Worm (Caenorhabditis elegans) whole organism, mixed stage, embryonic: ENCODE measurements around the gene glb-11.

ENCODE experiments used
- M03D4.4 ChIP-seq: sonication (generic microtip); optimal IDR thresholded peaks from 2 replicates; lab custom pipeline; 2017; ENCODE audit warnings: mild to moderate bottlenecking, missing genetic modification characterization, missing compliant biosample characterization
- bed-3 ChIP-seq: fragments of 200-800 bp; sonication (Bioruptor generic); optimal IDR thresholded peaks from 3 replicates; lab custom pipeline; 2018; ENCODE audit warnings: mild to moderate bottlenecking, missing genetic modification characterization, moderate library complexity, missing compliant biosample characterization
- blmp-1 ChIP-seq: fragments of 150-350 bp; optimal IDR thresholded peaks from 2 replicates; lab custom pipeline; 2014; ENCODE audit warnings: missing biosample characterization, missing genetic modification characterization
- ceh-39 ChIP-seq: fragments of 150-350 bp; optimal IDR thresholded peaks from 2 replicates; lab custom pipeline; 2014; ENCODE audit warnings: missing biosample characterization, missing genetic modification characterization
- ceh-43 ChIP-seq: fragments of 200-800 bp; sonication (Bioruptor generic); optimal IDR thresholded peaks from 2 replicates; lab custom pipeline; 2018; ENCODE audit warnings: mild to moderate bottlenecking, missing genetic modification characterization, moderate library complexity, missing compliant biosample characterization
- ceh-83 ChIP-seq: fragments of 200-800 bp; sonication (Bioruptor generic); optimal IDR thresholded peaks from 2 replicates; lab custom pipeline; 2018; ENCODE audit warnings: mild to moderate bottlenecking, missing genetic modification characterization, missing compliant biosample characterization
- ces-1 ChIP-seq: fragments of 150-350 bp; optimal IDR thresholded peaks from 2 replicates; lab custom pipeline; 2014; ENCODE audit warnings: missing biosample characterization, missing genetic modification reagents, missing genetic modification characterization
- cnd-1 ChIP-seq: fragments of 200-800 bp; sonication (Bioruptor generic); optimal IDR thresholded peaks from 2 replicates; lab custom pipeline; 2018; ENCODE audit warnings: mild to moderate bottlenecking, missing genetic modification characterization, missing compliant biosample characterization
- drap-1 ChIP-seq: fragments of 200-800 bp; sonication (Bioruptor generic); optimal IDR thresholded peaks from 3 replicates; lab custom pipeline; 2018; ENCODE audit warnings: mild to moderate bottlenecking, missing genetic modification characterization, missing compliant biosample characterization
- elt-1 ChIP-seq: sonication (generic microtip); optimal IDR thresholded peaks from 2 replicates; lab custom pipeline; 2017; ENCODE audit warnings: missing genetic modification characterization, mild to moderate bottlenecking, missing compliant biosample characterization, antibody characterized with exemption, moderate library complexity, borderline replicate concordance; ENCODE audit not compliant: insufficient read depth
- elt-3 ChIP-seq: fragments of 150-350 bp; optimal IDR thresholded peaks from 2 replicates; lab custom pipeline; 2014; ENCODE audit warnings: missing biosample characterization, missing genetic modification characterization
- flh-1 ChIP-seq: fragments of 200-800 bp; sonication (Bioruptor generic); optimal IDR thresholded peaks from 2 replicates; lab custom pipeline; 2018; ENCODE audit warnings: mild to moderate bottlenecking, missing genetic modification characterization, moderate library complexity, missing compliant biosample characterization
- ham-2 ChIP-seq: fragments of 200-800 bp; sonication (Bioruptor generic); optimal IDR thresholded peaks from 2 replicates; lab custom pipeline; 2018; ENCODE audit warnings: mild to moderate bottlenecking, missing genetic modification characterization, missing compliant biosample characterization
- hlh-1 ChIP-seq: fragments of 150-350 bp; optimal IDR thresholded peaks from 2 replicates; lab custom pipeline; 2014; ENCODE audit warnings: missing biosample characterization, missing genetic modification reagents, missing genetic modification characterization
- lin-13 ChIP-seq: fragments of 150-350 bp; optimal IDR thresholded peaks from 2 replicates; lab custom pipeline; 2014; ENCODE audit warnings: missing biosample characterization, missing genetic modification characterization
- lin-32 ChIP-seq: fragments of 200-800 bp; sonication (Bioruptor generic); optimal IDR thresholded peaks from 2 replicates; lab custom pipeline; 2018; ENCODE audit warnings: mild to moderate bottlenecking, missing genetic modification characterization, missing compliant biosample characterization
- lsy-2 ChIP-seq: fragments of 150-350 bp; optimal IDR thresholded peaks from 2 replicates; lab custom pipeline; 2014; ENCODE audit warnings: missing biosample characterization, missing genetic modification characterization
- mab-5 ChIP-seq: fragments of 150-350 bp; optimal IDR thresholded peaks from 2 replicates; lab custom pipeline; 2014; ENCODE audit warnings: missing biosample characterization, missing genetic modification characterization
- mep-1 ChIP-seq: fragments of 150-350 bp; optimal IDR thresholded peaks from 2 replicates; lab custom pipeline; 2017; ENCODE audit warnings: missing biosample characterization, missing genetic modification reagents, missing genetic modification characterization, inconsistent platforms
- mls-2 ChIP-seq: sonication (generic microtip); optimal IDR thresholded peaks from 2 replicates; lab custom pipeline; 2016; ENCODE audit warnings: mild to moderate bottlenecking, missing genetic modification characterization, moderate library complexity, missing compliant biosample characterization
- nhr-12 ChIP-seq: fragments of 150-350 bp; optimal IDR thresholded peaks from 2 replicates; lab custom pipeline; 2014; ENCODE audit warnings: missing biosample characterization, missing genetic modification characterization
- nhr-2 ChIP-seq: fragments of 150-350 bp; optimal IDR thresholded peaks from 2 replicates; lab custom pipeline; 2014; ENCODE audit warnings: missing biosample characterization, missing genetic modification characterization
- nhr-237 ChIP-seq: fragments of 150-350 bp; optimal IDR thresholded peaks from 2 replicates; lab custom pipeline; 2014; ENCODE audit warnings: missing biosample characterization, missing genetic modification characterization
- nhr-28 ChIP-seq: fragments of 150-350 bp; optimal IDR thresholded peaks from 2 replicates; lab custom pipeline; 2014; ENCODE audit warnings: missing biosample characterization, missing genetic modification characterization
- nhr-76 ChIP-seq: sonication (generic microtip); optimal IDR thresholded peaks from 2 replicates; lab custom pipeline; 2017; ENCODE audit warnings: missing biosample characterization, missing genetic modification characterization
- pha-4 ChIP-seq: fragments of 150-350 bp; optimal IDR thresholded peaks from 2 replicates; lab custom pipeline; 2018; ENCODE audit warnings: missing biosample characterization, missing genetic modification reagents, missing genetic modification characterization
- sem-2 ChIP-seq: fragments of 200-800 bp; sonication (Bioruptor generic); optimal IDR thresholded peaks from 2 replicates; lab custom pipeline; 2018; ENCODE audit warnings: mild to moderate bottlenecking, missing genetic modification characterization, missing compliant biosample characterization
- snpc-4 ChIP-seq: fragments of 150-350 bp; optimal IDR thresholded peaks from 2 replicates; lab custom pipeline; 2014; ENCODE audit warnings: missing biosample characterization, missing genetic modification characterization
- sptf-1 ChIP-seq: sonication (generic microtip); optimal IDR thresholded peaks from 2 replicates; lab custom pipeline; 2017; ENCODE audit warnings: mild to moderate bottlenecking, missing genetic modification characterization, moderate library complexity, missing compliant biosample characterization
- tbx-8 ChIP-seq: fragments of 200-800 bp; sonication (Bioruptor generic); optimal IDR thresholded peaks from 2 replicates; lab custom pipeline; 2018; ENCODE audit warnings: mild to moderate bottlenecking, missing genetic modification characterization, moderate library complexity, missing compliant biosample characterization
- unc-120 ChIP-seq: sonication (generic microtip); optimal IDR thresholded peaks from 2 replicates; lab custom pipeline; 2017; ENCODE audit warnings: missing genetic modification characterization, missing compliant biosample characterization; ENCODE audit not compliant: poor library complexity, severe bottlenecking
- unc-39 ChIP-seq: fragments of 150-350 bp; optimal IDR thresholded peaks from 2 replicates; lab custom pipeline; 2014; ENCODE audit warnings: missing biosample characterization, missing genetic modification characterization
- unc-62 ChIP-seq: fragments of 150-350 bp; optimal IDR thresholded peaks from 2 replicates; lab custom pipeline; 2014; ENCODE audit warnings: missing biosample characterization, missing genetic modification reagents, missing genetic modification characterization
- zip-8 ChIP-seq: fragments of 150-350 bp; optimal IDR thresholded peaks from 2 replicates; lab custom pipeline; 2014; ENCODE audit warnings: missing biosample characterization, missing genetic modification characterization
- ztf-11 ChIP-seq: fragments of 150-350 bp; optimal IDR thresholded peaks from 2 replicates; lab custom pipeline; 2014; ENCODE audit warnings: missing biosample characterization, missing genetic modification characterization

Gene glb-11

DNA sequence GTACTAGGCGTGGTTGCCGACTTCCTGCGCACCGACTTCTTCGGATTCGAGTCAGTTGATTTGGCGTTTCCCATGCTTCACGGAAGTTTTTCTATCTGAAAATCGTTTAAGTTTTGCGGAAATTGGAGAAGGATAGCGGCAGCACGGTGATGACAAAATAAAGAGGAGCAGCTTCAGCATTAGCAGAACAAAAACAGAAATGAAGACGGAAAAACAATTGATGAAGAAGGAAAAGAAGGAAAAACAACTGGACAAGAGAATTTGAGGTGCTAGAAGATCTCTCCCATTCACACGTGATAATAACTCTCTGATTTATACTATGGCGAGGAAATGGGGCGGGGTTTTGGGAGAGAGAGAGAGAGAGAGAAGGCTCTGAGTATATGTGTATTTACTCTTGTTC is at the start of gene glb-11:
Gene glb-11, minus strand, starts transcription at position 101 of the 400 bp plus-strand sequence.
- no peak for TF ChIP-seq sem-2
- no peak for TF ChIP-seq elt-3 (tag; lab: Kevin White, UChicago)
- TF ChIP-seq snpc-4 (tag; lab: Kevin White, UChicago) = no peak
- no peak for TF ChIP-seq nhr-28 (tag; lab: Kevin White, UChicago)
- TF ChIP-seq cnd-1 = no peak
- no peak for TF ChIP-seq bed-3 (GFP tag; lab: Kevin White, UChicago)
- no peak for TF ChIP-seq lin-13
- TF ChIP-seq ceh-39 (tag; lab: Kevin White, UChicago) = no peak
- TF ChIP-seq elt-1 = no peak
- TF ChIP-seq pha-4 (tag; lab: Kevin White, UChicago) = no peak
- TF ChIP-seq ces-1 (GFP tag; lab: Kevin White, UChicago) = no peak
- no peak for TF ChIP-seq ham-2
- TF ChIP-seq ceh-83 (GFP tag; lab: Kevin White, UChicago) = no peak
- no peak for TF ChIP-seq unc-120 (tag; lab: Kevin White, UChicago)
- TF ChIP-seq M03D4.4 = no peak
- TF ChIP-seq nhr-237 = no peak
- no peak for TF ChIP-seq ceh-43

- TF ChIP-seq pha-4 (tag; lab: Kevin White, UChicago) (no peak), lsy-2 (tag; lab: Kevin White, UChicago) (no peak), snpc-4 (tag; lab: Kevin White, UChicago) (no peak), lin-13 (no peak), nhr-28 (tag; lab: Kevin White, UChicago) (no peak), lin-32 (GFP tag; lab: Kevin White, UChicago) (no peak), ztf-11 (tag; lab: Kevin White, UChicago) (no peak), unc-62 (GFP tag; lab: Kevin White, UChicago) (no peak)
Measured at ce11 chrIII:4039775-4040174, 47.8 kb upstream of the glb-11 start.

DNA sequence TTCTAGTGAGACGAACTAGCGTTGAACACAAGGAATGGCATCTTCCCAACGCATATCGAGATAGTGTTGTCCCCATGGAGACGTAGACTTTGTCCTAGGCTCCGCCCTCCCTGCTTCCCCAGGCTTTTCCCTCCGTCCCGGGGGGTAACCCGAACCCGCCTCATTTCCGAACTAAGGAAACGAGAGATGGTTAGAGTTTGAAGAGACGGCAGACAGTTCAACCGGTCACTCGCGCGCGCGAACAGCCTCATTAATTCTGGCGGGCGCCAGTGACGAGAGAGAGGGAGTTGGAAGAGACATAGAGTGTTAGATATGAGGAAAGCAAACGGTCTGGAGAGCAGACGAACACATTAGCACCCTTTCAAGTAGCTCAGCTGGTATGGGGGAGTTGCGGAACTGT is 45.3 kb upstream of the glb-11 start:
- TF ChIP-seq nhr-28 (tag; lab: Kevin White, UChicago) (no peak), blmp-1 (tag; lab: Kevin White, UChicago) (no peak), nhr-76 (no peak), zip-8 (tag; lab: Kevin White, UChicago) (no peak), ham-2 (peak; percentile 70), unc-39 (tag; lab: Kevin White, UChicago) (no peak), bed-3 (GFP tag; lab: Kevin White, UChicago) (no peak), tbx-8 (GFP tag; lab: Kevin White, UChicago) (no peak), elt-3 (tag; lab: Kevin White, UChicago) (no peak), ceh-43 (no peak), ceh-39 (tag; lab: Kevin White, UChicago) (no peak), ces-1 (GFP tag; lab: Kevin White, UChicago) (peak; percentile 29), nhr-12 (tag; lab: Kevin White, UChicago) (no peak), unc-62 (GFP tag; lab: Kevin White, UChicago) (peak; percentile 1), ztf-11 (tag; lab: Kevin White, UChicago) (no peak), lsy-2 (tag; lab: Kevin White, UChicago) (no peak), lin-32 (GFP tag; lab: Kevin White, UChicago) (peak; percentile 9), snpc-4 (tag; lab: Kevin White, UChicago) (no peak), sem-2 (no peak), flh-1 (GFP tag; lab: Kevin White, UChicago) (no peak), unc-120 (tag; lab: Kevin White, UChicago) (no peak), mep-1 (tag; lab: Kevin White, UChicago) (no peak), hlh-1 (tag; lab: Kevin White, UChicago) (no peak), lin-13 (no peak), ceh-83 (GFP tag; lab: Kevin White, UChicago) (no peak), drap-1 (GFP tag; lab: Kevin White, UChicago) (no peak), sptf-1 (tag; lab: Kevin White, UChicago) (no peak), cnd-1 (no peak), mls-2 (tag; lab: Kevin White, UChicago) (peak; percentile 35), pha-4 (tag; lab: Kevin White, UChicago) (peak; percentile 5), nhr-2 (tag; lab: Kevin White, UChicago) (no peak), mab-5 (tag; lab: Kevin White, UChicago) (no peak), nhr-237 (no peak), M03D4.4 (no peak), elt-1 (no peak)
- TF ChIP-seq, all 35 proteins: peak for 6
